Fruit fly (Drosophila melanogaster) whole organism, prepupa: ENCODE results near the gene CG13676.
A peak's percentile ranks its signal among the peaks of the same experiment; 100 is the strongest.

Source experiments
- Blimp-1 ChIP-seq: fragments of 200-800 bp; sonication (Bioruptor generic); optimal IDR thresholded peaks from 3 replicates; lab custom pipeline; 2017; ENCODE audit warnings: missing biosample characterization, missing genetic modification characterization, mild to moderate bottlenecking, moderate library complexity, missing genetic modification reagents
- CG15336 ChIP-seq: fragments of 200-800 bp; sonication (Bioruptor generic); IDR thresholded peaks from 2 replicates; pipeline ENCODE4 v1.3.6; 2022; ENCODE audit warnings: missing biosample characterization, missing genetic modification characterization
- CG1621 ChIP-seq: fragments of 200-800 bp; sonication (Bioruptor generic); optimal IDR thresholded peaks from 3 replicates; lab custom pipeline; 2018; ENCODE audit warnings: missing biosample characterization, mild to moderate bottlenecking, missing genetic modification characterization
- CG6163 ChIP-seq: fragments of 200-800 bp; sonication (Bioruptor generic); IDR thresholded peaks from 3 replicates; pipeline ENCODE4 v1.3.6; 2022; ENCODE audit warnings: missing biosample characterization, missing genetic modification characterization
- Gug ChIP-seq: fragments of 200-800 bp; sonication (Bioruptor generic); IDR thresholded peaks from 2 replicates; pipeline ENCODE4 v1.3.6; 2022; ENCODE audit warnings: missing biosample characterization, missing genetic modification characterization
- Hr39 ChIP-seq: fragments of 200-800 bp; sonication (Bioruptor generic); optimal IDR thresholded peaks from 2 replicates; lab custom pipeline; 2016; ENCODE audit warnings: missing biosample characterization, missing genetic modification characterization
- Lpt ChIP-seq: fragments of 200-800 bp; sonication (Bioruptor generic); optimal IDR thresholded peaks from 3 replicates; lab custom pipeline; 2016; ENCODE audit warnings: missing biosample characterization, missing genetic modification characterization
- esn ChIP-seq: fragments of 200-800 bp; sonication (Bioruptor generic); optimal IDR thresholded peaks from 2 replicates; lab custom pipeline; 2016; ENCODE audit warnings: missing biosample characterization, mild to moderate bottlenecking, missing genetic modification characterization, moderate library complexity
- fd85E ChIP-seq: fragments of 200-800 bp; sonication (Bioruptor generic); optimal IDR thresholded peaks from 3 replicates; lab custom pipeline; 2016; ENCODE audit warnings: missing biosample characterization, missing genetic modification characterization
- fkh ChIP-seq: fragments of 200-800 bp; sonication (Bioruptor generic); optimal IDR thresholded peaks from 3 replicates; lab custom pipeline; 2017; ENCODE audit warnings: missing biosample characterization, mild to moderate bottlenecking, missing genetic modification characterization, moderate library complexity
- net ChIP-seq: fragments of 200-800 bp; sonication (Bioruptor generic); optimal IDR thresholded peaks from 3 replicates; lab custom pipeline; 2016; ENCODE audit warnings: missing biosample characterization, missing genetic modification characterization
- topi ChIP-seq: fragments of 200-800 bp; sonication (Bioruptor generic); optimal IDR thresholded peaks from 3 replicates; lab custom pipeline; 2016; ENCODE audit warnings: missing biosample characterization, missing genetic modification characterization

DNA sequence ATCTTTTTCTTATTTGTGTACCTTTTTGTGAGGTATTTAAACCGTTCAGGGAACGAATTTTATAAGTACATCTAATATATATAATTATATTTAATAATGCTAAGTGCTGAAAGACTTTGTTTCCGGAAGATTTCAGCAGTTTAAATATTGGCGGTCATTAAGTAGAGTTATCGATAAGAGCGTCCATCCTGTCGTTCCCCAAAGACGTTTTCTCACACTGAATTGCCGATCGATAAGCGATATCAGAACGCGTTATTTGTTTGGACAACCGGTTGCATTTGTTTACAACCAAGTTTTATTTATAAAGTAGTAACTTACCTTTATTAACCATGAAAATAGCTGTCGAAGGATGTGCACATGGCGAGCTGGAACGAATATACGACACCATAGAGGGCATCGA, 30.0 kb downstream of the CG13676 start, which contains the start of gene ldbr:
- peak; percentile 50 for TF ChIP-seq esn (GFP tag; lab: Kevin White, UChicago)
- TF ChIP-seq CG6163 = no peak
- TF ChIP-seq Lpt (GFP tag; lab: Kevin White, UChicago) = no peak
- peak; percentile 91 for TF ChIP-seq fkh (GFP tag; lab: Kevin White, UChicago)
- TF ChIP-seq Hr39 = no peak
- no peak for TF ChIP-seq Blimp-1 (GFP tag; lab: Kevin White, UChicago)
- TF ChIP-seq topi (GFP tag; lab: Kevin White, UChicago) = no peak
- no peak for TF ChIP-seq fd85E
- no peak for TF ChIP-seq CG1621 (tag; lab: Kevin White, UChicago)
- no peak for TF ChIP-seq CG15336 (GFP tag; lab: Robert Waterston, UW)
- no peak for TF ChIP-seq net (GFP tag; lab: Kevin White, UChicago)
- TF ChIP-seq Gug (GFP tag; lab: Robert Waterston, UW) = no peak
